Fruit fly (Drosophila melanogaster): ENCODE measurements around the gene bves.

Gene bves

dm6 chrX:21054963-21055480 is 1.3 kb downstream of the bves start:
- TF ChIP-seq sv (GFP tag; optimal IDR thresholded peaks at IDR 0.05) (no peak), brk (GFP tag; optimal IDR thresholded peaks at IDR 0.05) (no peak), OdsH (GFP tag; optimal IDR thresholded peaks at IDR 0.05) (no peak), Rel (GFP tag; optimal IDR thresholded peaks at IDR 0.05) (no peak), Rel (tag; optimal IDR thresholded peaks at IDR 0.05) (peak; percentile 64), usp (GFP tag; optimal IDR thresholded peaks at IDR 0.05) (no peak), CrebA (GFP tag; optimal IDR thresholded peaks at IDR 0.05; ENCODE audit: borderline replicate concordance) (no peak), Jra (GFP tag; optimal IDR thresholded peaks at IDR 0.05) (no peak), Myc (optimal IDR thresholded peaks at IDR 0.05) (no peak), dmrt93B (GFP tag; optimal IDR thresholded peaks at IDR 0.05) (no peak), CG32264 (GFP tag; optimal IDR thresholded peaks at IDR 0.05) (no peak), h (GFP tag; optimal IDR thresholded peaks at IDR 0.05) (peak; percentile 23), N (GFP tag; optimal IDR thresholded peaks at IDR 0.05) (no peak), CG9705 (GFP tag; optimal IDR thresholded peaks at IDR 0.05) (no peak), sage (GFP tag; optimal IDR thresholded peaks at IDR 0.05) (no peak), Sp1 (GFP tag; optimal IDR thresholded peaks at IDR 0.05) (no peak), dsf (GFP tag; optimal IDR thresholded peaks at IDR 0.05; ENCODE audit: borderline replicate concordance) (no peak), Dfd (GFP tag; optimal IDR thresholded peaks at IDR 0.05) (no peak), HLH106 (tag; optimal IDR thresholded peaks at IDR 0.05) (peak; percentile 3), Hr78 (GFP tag; optimal IDR thresholded peaks at IDR 0.05) (no peak), jim (GFP tag; optimal IDR thresholded peaks at IDR 0.05) (peak; percentile 40), fru (GFP tag; optimal IDR thresholded peaks at IDR 0.05) (no peak), GATAd (GFP tag; optimal IDR thresholded peaks at IDR 0.05) (no peak), br (GFP tag; optimal IDR thresholded peaks at IDR 0.05) (no peak), tai (GFP tag; optimal IDR thresholded peaks at IDR 0.05) (no peak), rgr (GFP tag; optimal IDR thresholded peaks at IDR 0.05) (no peak), woc (GFP tag; optimal IDR thresholded peaks at IDR 0.05) (no peak), Abd-B (GFP tag; optimal IDR thresholded peaks at IDR 0.05) (no peak), Mio (GFP tag; optimal IDR thresholded peaks at IDR 0.05) (no peak), psq (GFP tag; optimal IDR thresholded peaks at IDR 0.05) (peak; percentile 60), lola (GFP tag; optimal IDR thresholded peaks at IDR 0.05) (no peak), Dif (GFP tag; optimal IDR thresholded peaks at IDR 0.05; ENCODE audit: partially characterized antibody) (no peak), Hnf4 (GFP tag; optimal IDR thresholded peaks at IDR 0.05) (no peak), pan (optimal IDR thresholded peaks at IDR 0.05) (no peak), Vsx2 (GFP tag; optimal IDR thresholded peaks at IDR 0.05; ENCODE audit: partially characterized antibody) (no peak), dl (GFP tag; optimal IDR thresholded peaks at IDR 0.05; ENCODE audit: insufficient read depth in 1 of 2, partially characterized antibody in 2 of 2) (no peak), foxo (GFP tag; optimal IDR thresholded peaks at IDR 0.05) (no peak), ey (GFP tag; optimal IDR thresholded peaks at IDR 0.05) (no peak), Hr83 (GFP tag; optimal IDR thresholded peaks at IDR 0.05; ENCODE audit: poor library complexity, severe bottlenecking) (no peak)

dm6 chrX:21056732-21057131 is 3.0 kb downstream of the bves start:
- no peak for TF ChIP-seq woc (GFP tag; optimal IDR thresholded peaks at IDR 0.05)
- no peak for TF ChIP-seq OdsH (GFP tag; optimal IDR thresholded peaks at IDR 0.05)
- no peak for TF ChIP-seq Abd-B (GFP tag; optimal IDR thresholded peaks at IDR 0.05)
- no peak for TF ChIP-seq usp (GFP tag; optimal IDR thresholded peaks at IDR 0.05)
- no peak for TF ChIP-seq CG9705 (GFP tag; optimal IDR thresholded peaks at IDR 0.05)
- TF ChIP-seq Dif (GFP tag; optimal IDR thresholded peaks at IDR 0.05; ENCODE audit: partially characterized antibody) = no peak
- no peak for TF ChIP-seq CrebA (GFP tag; optimal IDR thresholded peaks at IDR 0.05; ENCODE audit: borderline replicate concordance)
- TF ChIP-seq Vsx2 (GFP tag; optimal IDR thresholded peaks at IDR 0.05; ENCODE audit: partially characterized antibody) = no peak
- no peak for TF ChIP-seq tai (GFP tag; optimal IDR thresholded peaks at IDR 0.05)
- TF ChIP-seq fru (GFP tag; optimal IDR thresholded peaks at IDR 0.05) = no peak

dm6 chrX:21058437-21058836 is 4.7 kb downstream of the bves start:
- TF ChIP-seq dsf (GFP tag; optimal IDR thresholded peaks at IDR 0.05; ENCODE audit: borderline replicate concordance) (no peak), foxo (GFP tag; optimal IDR thresholded peaks at IDR 0.05) (no peak), sv (GFP tag; optimal IDR thresholded peaks at IDR 0.05) (no peak), fru (GFP tag; optimal IDR thresholded peaks at IDR 0.05) (no peak), Dif (GFP tag; optimal IDR thresholded peaks at IDR 0.05; ENCODE audit: partially characterized antibody) (no peak), Mio (GFP tag; optimal IDR thresholded peaks at IDR 0.05) (no peak), Dfd (GFP tag; optimal IDR thresholded peaks at IDR 0.05) (no peak), ey (GFP tag; optimal IDR thresholded peaks at IDR 0.05) (no peak), rgr (GFP tag; optimal IDR thresholded peaks at IDR 0.05) (no peak), GATAd (GFP tag; optimal IDR thresholded peaks at IDR 0.05) (no peak), psq (GFP tag; optimal IDR thresholded peaks at IDR 0.05) (no peak), tai (GFP tag; optimal IDR thresholded peaks at IDR 0.05) (no peak), Rel (GFP tag; optimal IDR thresholded peaks at IDR 0.05) (no peak), Rel (tag; optimal IDR thresholded peaks at IDR 0.05) (no peak), CG9705 (GFP tag; optimal IDR thresholded peaks at IDR 0.05) (no peak), N (GFP tag; optimal IDR thresholded peaks at IDR 0.05) (no peak)
